Fruit fly (Drosophila melanogaster): ENCODE results near the gene AIF.

AIF gene

DNA sequence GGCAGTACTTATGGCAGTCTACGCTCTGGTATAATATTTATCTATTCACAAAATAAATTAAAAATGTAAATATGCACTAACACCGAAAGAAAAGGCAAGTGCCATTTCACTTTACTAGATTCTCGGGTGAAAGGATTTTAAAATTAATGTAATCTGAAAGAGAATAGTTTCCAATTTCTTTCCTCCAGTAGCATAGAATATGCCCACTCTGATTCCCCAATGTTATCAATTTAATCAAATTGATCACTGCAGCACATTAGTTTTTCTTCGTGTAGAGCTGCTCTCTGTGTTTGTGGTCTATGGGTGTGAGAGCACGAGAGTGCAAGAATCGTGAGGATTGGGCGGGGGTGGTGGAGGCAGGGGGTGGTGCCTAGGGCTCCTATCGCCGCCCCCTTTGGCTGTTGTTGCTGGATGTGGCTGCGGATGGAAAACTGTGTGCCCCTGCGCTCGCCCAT is 49.6 kb downstream of the AIF start (continued):
- TF ChIP-seq psq (GFP tag; optimal IDR thresholded peaks at IDR 0.05) (no peak), btn (GFP tag; optimal IDR thresholded peaks at IDR 0.05) (peak; percentile 54), CG14441 (GFP tag; IDR thresholded peaks at IDR 0.05) (peak; percentile 44; the same call in 1 of the 2 replicates), CG12942 (GFP tag; optimal IDR thresholded peaks at IDR 0.05) (peak; percentile 77), ems (GFP tag; optimal IDR thresholded peaks at IDR 0.05) (peak; percentile 51), eve (GFP tag; optimal IDR thresholded peaks at IDR 0.05) (peak in 1 of 2 experiments; percentile 92), Atf-2 (GFP tag; optimal IDR thresholded peaks at IDR 0.05) (peak; percentile 64), CG13775 (GFP tag; optimal IDR thresholded peaks at IDR 0.05) (peak; percentile 81), dpn (GFP tag; optimal IDR thresholded peaks at IDR 0.05) (peak; percentile 38 to 78), org-1 (GFP tag; optimal IDR thresholded peaks at IDR 0.05) (peak; percentile 76), Xbp1 (GFP tag; optimal IDR thresholded peaks at IDR 0.05) (peak; percentile 79), HLHmδ (GFP tag; optimal IDR thresholded peaks at IDR 0.05) (no peak), chm (GFP tag; IDR thresholded peaks at IDR 0.05) (peak; percentile 72), dm (GFP tag; optimal IDR thresholded peaks at IDR 0.05) (no peak), cg (GFP tag; optimal IDR thresholded peaks at IDR 0.05) (no peak), Elba2 (GFP tag; optimal IDR thresholded peaks at IDR 0.05) (no peak), CG33557 (GFP tag; optimal IDR thresholded peaks at IDR 0.05) (peak; percentile 96), bab2 (GFP tag; optimal IDR thresholded peaks at IDR 0.05) (peak; percentile 63), CG1832 (GFP tag; optimal IDR thresholded peaks at IDR 0.05) (no peak), usp (GFP tag; optimal IDR thresholded peaks at IDR 0.05) (no peak), scrt (GFP tag; optimal IDR thresholded peaks at IDR 0.05) (peak; percentile 62), D19B (GFP tag; optimal IDR thresholded peaks at IDR 0.05) (no peak), CG10431 (GFP tag; optimal IDR thresholded peaks at IDR 0.05) (peak; percentile 88), luna (GFP tag; optimal IDR thresholded peaks at IDR 0.05) (no peak), Abd-B (GFP tag; optimal IDR thresholded peaks at IDR 0.05) (peak; percentile 84), nom (GFP tag; optimal IDR thresholded peaks at IDR 0.05) (no peak), CG7556 (GFP tag; optimal IDR thresholded peaks at IDR 0.05) (peak; percentile 86), CG10274 (GFP tag; optimal IDR thresholded peaks at IDR 0.05) (peak; percentile 46), Scr (GFP tag; IDR thresholded peaks at IDR 0.05; ENCODE audit: partially characterized antibody) (no peak), CG31388 (GFP tag; optimal IDR thresholded peaks at IDR 0.05) (peak; percentile 52), CG9817 (tag; optimal IDR thresholded peaks at IDR 0.05) (peak; percentile 35), Ravus (GFP tag; IDR thresholded peaks at IDR 0.05) (no peak; the same call in 1 of the 2 replicates), ash1 (GFP tag; optimal IDR thresholded peaks at IDR 0.05) (no peak), CG7357 (GFP tag; IDR thresholded peaks at IDR 0.05) (no peak; the same call in 2 of the 3 replicates), gsb (GFP tag; IDR thresholded peaks at IDR 0.05) (no peak), seq (GFP tag; IDR thresholded peaks at IDR 0.05) (no peak), Awh (GFP tag; IDR thresholded peaks at IDR 0.05) (peak; percentile 66), wdn (GFP tag; IDR thresholded peaks at IDR 0.05) (no peak), fd96Cb (tag; optimal IDR thresholded peaks at IDR 0.05) (peak; percentile 88), da (GFP tag; optimal IDR thresholded peaks at IDR 0.05) (no peak), kni (GFP tag; optimal IDR thresholded peaks at IDR 0.05) (peak; percentile 54), lbe (GFP tag; optimal IDR thresholded peaks at IDR 0.05) (peak; percentile 27), CkIIα-i1 (GFP tag; IDR thresholded peaks at IDR 0.05) (no peak), CG8290 (GFP tag; optimal IDR thresholded peaks at IDR 0.05) (peak; percentile 76), CG8290 (tag; optimal IDR thresholded peaks at IDR 0.05) (peak; percentile 20 to 80), sna (GFP tag; IDR thresholded peaks at IDR 0.05; ENCODE audit: partially characterized antibody) (no peak), Optix (GFP tag; IDR thresholded peaks at IDR 0.05) (peak; percentile 75), CG2116 (GFP tag; optimal IDR thresholded peaks at IDR 0.05) (peak; percentile 44), MBD-R2 (GFP tag; IDR thresholded peaks at IDR 0.05) (no peak; the same call in 1 of the 2 replicates), knrl (GFP tag; IDR thresholded peaks at IDR 0.05; ENCODE audit: partially characterized antibody) (0 out of 3 replicates have a peak, but pooled peaks have one; percentile 12), Fer1 (GFP tag; optimal IDR thresholded peaks at IDR 0.05) (peak; percentile 53)
